Fruit fly (Drosophila melanogaster) whole organism, adult: Measurements from ENCODE around the gene okr.
A peak's percentile ranks its signal among the peaks of the same experiment; 100 is the strongest.

ENCODE experiments used
- CG11617 ChIP-seq: fragments of 200-800 bp; sonication (Bioruptor generic); optimal IDR thresholded peaks from 2 replicates; lab custom pipeline; 2017; ENCODE audit warnings: mild to moderate bottlenecking, missing biosample characterization, missing genetic modification reagents, missing genetic modification characterization
- CG12768 ChIP-seq: fragments of 200-800 bp; sonication (Bioruptor generic); optimal IDR thresholded peaks from 2 replicates; lab custom pipeline; 2017; ENCODE audit warnings: missing biosample characterization, missing genetic modification characterization, mild to moderate bottlenecking, moderate library complexity, missing genetic modification reagents
- CG14711 ChIP-seq: fragments of 200-800 bp; sonication (Bioruptor generic); optimal IDR thresholded peaks from 2 replicates; lab custom pipeline; 2018; ENCODE audit warnings: missing biosample characterization, mild to moderate bottlenecking, missing genetic modification characterization, moderate library complexity
- CG1620 ChIP-seq: fragments of 200-800 bp; sonication (Bioruptor generic); optimal IDR thresholded peaks from 2 replicates; lab custom pipeline; 2016; ENCODE audit warnings: missing biosample characterization, missing genetic modification characterization
- CG33017 ChIP-seq: fragments of 200-800 bp; sonication (Bioruptor generic); optimal IDR thresholded peaks from 2 replicates; lab custom pipeline; 2018; ENCODE audit warnings: missing biosample characterization, mild to moderate bottlenecking, missing genetic modification characterization, moderate library complexity
- CG5204 ChIP-seq: fragments of 200-800 bp; sonication (Bioruptor generic); optimal IDR thresholded peaks from 2 replicates; lab custom pipeline; 2016; ENCODE audit warnings: missing biosample characterization, missing genetic modification characterization
- CG7045 ChIP-seq: fragments of 200-800 bp; sonication (Bioruptor generic); optimal IDR thresholded peaks from 2 replicates; lab custom pipeline; 2017; ENCODE audit warnings: missing biosample characterization, mild to moderate bottlenecking, missing genetic modification characterization
- CG7101 ChIP-seq: fragments of 200-800 bp; sonication (Bioruptor generic); optimal IDR thresholded peaks from 2 replicates; lab custom pipeline; 2018; ENCODE audit warnings: missing biosample characterization, mild to moderate bottlenecking, missing genetic modification characterization, moderate library complexity
- Clk ChIP-seq: fragments of 200-800 bp; sonication (Bioruptor generic); optimal IDR thresholded peaks from 2 replicates; lab custom pipeline; 2017; ENCODE audit warnings: missing biosample characterization, missing genetic modification characterization
- Crg-1 ChIP-seq: fragments of 200-800 bp; sonication (Bioruptor generic); optimal IDR thresholded peaks from 2 replicates; lab custom pipeline; 2016; ENCODE audit warnings: missing biosample characterization, missing genetic modification characterization
- Hr96 ChIP-seq: fragments of 200-800 bp; sonication (Bioruptor generic); optimal IDR thresholded peaks from 2 replicates; lab custom pipeline; 2016; ENCODE audit warnings: missing biosample characterization, missing genetic modification characterization
- Mnt ChIP-seq: fragments of 200-800 bp; sonication (Bioruptor generic); optimal IDR thresholded peaks from 2 replicates; lab custom pipeline; 2016; ENCODE audit warnings: missing biosample characterization, mild to moderate bottlenecking, missing genetic modification characterization
- bab1 ChIP-seq: fragments of 200-800 bp; sonication (Bioruptor generic); optimal IDR thresholded peaks from 3 replicates; lab custom pipeline; 2019; ENCODE audit warnings: missing biosample characterization, mild to moderate bottlenecking, missing genetic modification characterization, moderate library complexity
- cic ChIP-seq: fragments of 200-800 bp; sonication (Bioruptor generic); optimal IDR thresholded peaks from 2 replicates; lab custom pipeline; 2017; ENCODE audit warnings: missing biosample characterization, mild to moderate bottlenecking, missing genetic modification characterization, moderate library complexity
- cnc ChIP-seq, 2 experiments: fragments of >200 bp; optimal IDR thresholded peaks; 2 replicates each; lab custom pipeline; 2017
- kay ChIP-seq: fragments of 200-800 bp; sonication (Bioruptor generic); peaks from one replicate; lab custom pipeline; 2016; ENCODE audit warnings: missing biosample characterization, missing genetic modification characterization, borderline replicate concordance
- ovo ChIP-seq: fragments of 200-800 bp; sonication (Bioruptor generic); optimal IDR thresholded peaks from 2 replicates; lab custom pipeline; 2016; ENCODE audit warnings: missing biosample characterization, missing genetic modification characterization
- pad ChIP-seq: fragments of 200-800 bp; sonication (Bioruptor generic); optimal IDR thresholded peaks from 3 replicates; lab custom pipeline; 2017; ENCODE audit warnings: missing biosample characterization, missing genetic modification characterization, mild to moderate bottlenecking, moderate library complexity, missing genetic modification reagents
- tj ChIP-seq: fragments of 200-800 bp; sonication (Bioruptor generic); optimal IDR thresholded peaks from 3 replicates; lab custom pipeline; 2017; ENCODE audit warnings: missing biosample characterization, mild to moderate bottlenecking, missing genetic modification characterization, moderate library complexity
- toe ChIP-seq: fragments of 200-800 bp; sonication (Bioruptor generic); optimal IDR thresholded peaks from 2 replicates; lab custom pipeline; 2016; ENCODE audit warnings: missing biosample characterization, missing genetic modification characterization

Gene okr

DNA sequence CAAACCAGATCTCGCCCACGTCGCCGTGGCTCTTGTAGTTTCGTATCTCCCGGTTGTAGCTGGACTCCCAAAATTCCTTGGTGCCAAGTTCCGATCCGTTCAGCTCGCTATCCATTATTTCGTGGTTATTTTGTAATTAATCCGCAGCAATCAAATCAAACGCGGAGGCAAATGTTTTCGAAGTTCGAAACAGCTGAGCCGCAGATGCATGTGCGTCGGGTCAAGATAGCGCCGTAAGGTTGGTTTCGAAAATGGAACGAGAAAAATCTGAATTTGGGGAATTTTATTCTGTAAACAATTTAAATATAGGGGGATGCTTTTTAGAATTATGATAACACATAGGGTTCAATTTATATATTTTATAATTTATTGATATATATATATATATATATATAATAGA lies 13.5 kb downstream of the okr start, which contains the start of gene CG9643:
Gene CG9643, minus strand, starts transcription at position 198 of the 400 bp plus-strand sequence.
- TF ChIP-seq bab1 (GFP tag; lab: Kevin White, UChicago) (peak; percentile 7), CG12768 (GFP tag; lab: Kevin White, UChicago) (no peak), CG14711 (peak; percentile 8), Mnt (peak; percentile 92)

DNA sequence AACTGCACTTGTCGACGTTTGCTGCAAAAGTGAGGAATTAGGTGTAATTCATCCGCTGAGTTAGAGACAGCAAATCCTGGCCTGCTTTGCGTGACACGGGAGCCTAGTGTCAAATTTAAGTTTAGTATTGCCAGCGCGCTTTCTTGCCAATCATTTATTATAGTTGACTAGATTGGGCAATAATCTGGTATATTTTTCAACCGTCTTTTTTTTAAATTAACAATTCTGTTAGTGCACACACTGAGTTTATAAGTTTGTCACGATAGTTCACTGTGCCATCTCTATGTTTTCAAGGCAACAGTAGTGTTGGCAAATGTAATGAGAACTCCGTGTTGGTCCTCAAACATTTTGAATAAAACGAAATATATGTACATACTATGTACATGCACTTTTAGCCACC lies 15.7 kb downstream of the okr start, which contains the start of the genes CG9641 and CG3165:
Gene CG9641, minus strand, starts transcription at position 34 of the 400 bp plus-strand sequence.
Gene CG3165, plus strand, starts transcription at position 294 of the 400 bp plus-strand sequence.
- peak; percentile 63 for TF ChIP-seq Clk (GFP tag; lab: Kevin White, UChicago)
- peak; percentile 67 for TF ChIP-seq ovo (GFP tag; lab: Kevin White, UChicago)
- TF ChIP-seq bab1 (GFP tag; lab: Kevin White, UChicago) = peak; percentile 76
- TF ChIP-seq pad = peak; percentile 70
- no peak for TF ChIP-seq CG5204 (GFP tag; lab: Kevin White, UChicago)
- peak; percentile 79 for TF ChIP-seq CG14711
- TF ChIP-seq toe (GFP tag; lab: Kevin White, UChicago) = no peak
- TF ChIP-seq CG12768 (GFP tag; lab: Kevin White, UChicago) = peak; percentile 73
- TF ChIP-seq CG11617 (GFP tag; lab: Kevin White, UChicago) = peak; percentile 81
- TF ChIP-seq CG7045 = peak; percentile 75
- peak; percentile 54 for TF ChIP-seq CG33017 (tag; lab: Kevin White, UChicago)
- TF ChIP-seq CG7101 (tag; lab: Kevin White, UChicago) = peak; percentile 78
- peak; percentile 49 for TF ChIP-seq tj (GFP tag; lab: Kevin White, UChicago)
- TF ChIP-seq CG1620 (GFP tag; lab: Kevin White, UChicago) = peak; percentile 87
- no peak for TF ChIP-seq cnc (optimal IDR thresholded peaks at IDR 0.05; lab: Kevin White, UChicago)
- TF ChIP-seq Mnt = peak; percentile 78
- TF ChIP-seq Hr96 (GFP tag; lab: Kevin White, UChicago) = no peak
- peak; percentile 71 for TF ChIP-seq Crg-1 (GFP tag; lab: Kevin White, UChicago)
- no peak for TF ChIP-seq kay
- peak; percentile 45 for TF ChIP-seq cic (GFP tag; lab: Kevin White, UChicago)

DNA sequence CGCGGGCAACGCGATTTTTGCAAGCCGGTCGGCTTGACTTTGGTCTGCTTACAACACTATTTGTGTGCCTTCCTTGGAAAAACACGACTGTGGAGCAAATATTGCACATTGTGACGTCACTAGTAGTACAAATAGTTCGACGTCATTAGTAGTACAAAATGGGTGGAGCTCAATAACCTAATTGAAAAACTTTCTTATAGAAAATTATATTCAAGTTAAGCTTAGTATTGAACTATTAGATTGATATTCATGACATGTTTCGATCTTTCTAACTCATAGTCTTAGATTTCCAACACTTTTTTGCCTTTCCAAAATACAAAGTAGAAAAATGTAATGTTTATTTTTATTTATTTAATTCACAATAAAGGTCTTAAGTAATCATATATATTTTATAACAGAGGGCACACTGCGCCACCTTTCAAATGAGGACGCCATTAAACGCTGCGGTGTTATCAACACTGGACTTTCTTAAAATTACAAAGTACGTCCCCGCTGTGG lies 20.1 kb downstream of the okr start, which contains the start of the genes Rrp1 and gammaTub23C:
Gene Rrp1, minus strand, starts transcription at position 70 of the 498 bp plus-strand sequence.
Gene gammaTub23C, plus strand, starts transcription at position 453 of the 498 bp plus-strand sequence.
- peak; percentile 90 for TF ChIP-seq CG5204 (GFP tag; lab: Kevin White, UChicago)
- TF ChIP-seq CG7101 (tag; lab: Kevin White, UChicago) = peak; percentile 92
- TF ChIP-seq Hr96 (GFP tag; lab: Kevin White, UChicago) = peak; percentile 80
- TF ChIP-seq cic (GFP tag; lab: Kevin White, UChicago) = peak; percentile 47
- peak; percentile 86 for TF ChIP-seq bab1 (GFP tag; lab: Kevin White, UChicago)
- TF ChIP-seq CG1620 (GFP tag; lab: Kevin White, UChicago) = peak; percentile 84
- TF ChIP-seq CG7045 = peak; percentile 94
- TF ChIP-seq kay = no peak
- peak; percentile 87 for TF ChIP-seq CG33017 (tag; lab: Kevin White, UChicago)
- TF ChIP-seq CG12768 (GFP tag; lab: Kevin White, UChicago) = peak; percentile 91
- peak; percentile 95 for TF ChIP-seq CG11617 (GFP tag; lab: Kevin White, UChicago)
- TF ChIP-seq Mnt = peak; percentile 83
- peak; percentile 86 for TF ChIP-seq Clk (GFP tag; lab: Kevin White, UChicago)
- peak; percentile 87 for TF ChIP-seq pad
- peak; percentile 83 for TF ChIP-seq CG14711
- TF ChIP-seq toe (GFP tag; lab: Kevin White, UChicago) = peak; percentile 91
- TF ChIP-seq tj (GFP tag; lab: Kevin White, UChicago) = peak; percentile 72
- peak; percentile 87 for TF ChIP-seq ovo (GFP tag; lab: Kevin White, UChicago)
- TF ChIP-seq cnc (optimal IDR thresholded peaks at IDR 0.05; lab: Kevin White, UChicago) = no peak
- peak; percentile 81 for TF ChIP-seq Crg-1 (GFP tag; lab: Kevin White, UChicago)

dm6 chr2L:2969438-2969837 lies 23.1 kb downstream of the okr start, which contains the start of gene Ts:
Ts (minus strand) TSS chr2L:2969638.
- TF ChIP-seq bab1 (GFP tag; lab: Kevin White, UChicago) (peak; percentile 34), Mnt (no peak)

- TF ChIP-seq CG12768 (GFP tag; lab: Kevin White, UChicago) = no peak
- TF ChIP-seq tj (GFP tag; lab: Kevin White, UChicago) = no peak
- no peak for TF ChIP-seq CG11617 (GFP tag; lab: Kevin White, UChicago)
- no peak for TF ChIP-seq Clk (GFP tag; lab: Kevin White, UChicago)
- no peak for TF ChIP-seq kay
- no peak for TF ChIP-seq ovo (GFP tag; lab: Kevin White, UChicago)
- no peak for TF ChIP-seq CG7101 (tag; lab: Kevin White, UChicago)
Observed at dm6 chr2L:2966917-2967316, 25.6 kb downstream of the okr start.

- TF ChIP-seq CG11617 (GFP tag; lab: Kevin White, UChicago) (no peak), CG14711 (no peak)
Observed at dm6 chr2L:2958858-2959257, 33.7 kb downstream of the okr start.
